Worm (Caenorhabditis elegans): ENCODE results near the gene C18E9.9.

C18E9.9 gene

DNA sequence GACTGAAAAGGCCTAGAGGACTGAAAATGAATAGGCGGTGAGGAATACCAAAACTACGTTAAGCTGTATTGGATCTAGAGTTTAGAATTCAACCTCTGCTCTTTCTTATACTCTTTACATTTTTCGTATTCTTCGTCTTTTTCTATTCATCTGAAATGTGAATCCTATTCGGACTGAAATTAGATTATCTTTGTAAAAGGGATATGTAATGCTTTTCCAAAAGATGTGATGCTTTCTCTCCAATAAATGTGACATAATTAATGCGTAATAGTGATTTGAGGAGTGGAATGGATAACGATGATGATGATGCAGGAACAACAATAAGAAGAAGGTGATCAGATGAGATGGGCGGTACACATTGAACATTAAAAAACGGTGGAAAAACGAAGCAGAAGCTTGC, 40.7 kb downstream of the C18E9.9 start:
- TF ChIP-seq nhr-23 (tag; optimal IDR thresholded peaks at IDR 0.05) (no peak), ZK546.5 (tag; optimal IDR thresholded peaks at IDR 0.05) (no peak), zag-1 (tag; optimal IDR thresholded peaks at IDR 0.05) (no peak), mbf-1 (tag; optimal IDR thresholded peaks at IDR 0.05) (no peak), ceh-82 (tag; optimal IDR thresholded peaks at IDR 0.05) (no peak), sem-4 (tag; optimal IDR thresholded peaks at IDR 0.05) (no peak), sma-9 (GFP tag; optimal IDR thresholded peaks at IDR 0.05) (no peak), sma-9 (tag; optimal IDR thresholded peaks at IDR 0.05) (no peak), skn-1 (tag; optimal IDR thresholded peaks at IDR 0.05) (no peak), egl-27 (tag; optimal IDR thresholded peaks at IDR 0.05) (no peak), unc-39 (tag; optimal IDR thresholded peaks at IDR 0.05) (no peak), mab-5 (tag; optimal IDR thresholded peaks at IDR 0.05) (no peak), unc-55 (GFP tag; optimal IDR thresholded peaks at IDR 0.05) (no peak), F13H6.1 (tag; optimal IDR thresholded peaks at IDR 0.05) (no peak), mdl-1 (tag; optimal IDR thresholded peaks at IDR 0.05) (no peak)

DNA sequence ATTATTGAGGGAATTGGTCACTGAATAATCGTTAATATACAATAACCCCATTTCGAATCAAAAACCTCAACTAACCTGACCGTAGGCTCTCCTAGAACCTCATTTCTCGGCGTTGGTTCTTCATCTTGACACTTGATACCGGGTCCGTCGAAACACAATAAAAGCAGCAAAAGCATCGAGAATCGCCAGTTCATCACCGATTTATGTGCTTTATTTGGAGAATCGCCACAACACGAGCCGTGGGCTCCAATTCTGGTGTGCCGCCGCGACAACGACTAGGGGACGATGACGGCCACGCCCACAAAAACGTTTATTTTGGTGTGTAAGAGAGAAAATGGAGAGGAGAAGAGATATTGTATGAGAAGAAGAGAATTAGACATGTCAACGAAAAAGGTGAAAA, 42.0 kb downstream of the C18E9.9 start, which contains the start of gene cutl-15:
TSS of gene cutl-15 (minus strand) at position 298 of the 400 bp plus-strand sequence.
- TF ChIP-seq elt-1 (tag; optimal IDR thresholded peaks at IDR 0.05): no peak
- TF ChIP-seq nhr-21 (tag; optimal IDR thresholded peaks at IDR 0.05): no peak
- no peak for TF ChIP-seq ztf-4 (tag; optimal IDR thresholded peaks at IDR 0.05)
- TF ChIP-seq mdl-1 (tag; optimal IDR thresholded peaks at IDR 0.05): no peak
- no peak for TF ChIP-seq nhr-77 (tag; optimal IDR thresholded peaks at IDR 0.05)
- TF ChIP-seq ztf-1 (GFP tag; conservative IDR thresholded peaks at IDR 0.05): no peak
- TF ChIP-seq egl-27 (tag; optimal IDR thresholded peaks at IDR 0.05): no peak
- no peak for TF ChIP-seq nhr-12 (tag; optimal IDR thresholded peaks at IDR 0.05)
- TF ChIP-seq unc-55 (GFP tag; optimal IDR thresholded peaks at IDR 0.05): no peak
- no peak for TF ChIP-seq nhr-237 (tag; optimal IDR thresholded peaks at IDR 0.05)
- no peak for TF ChIP-seq sma-9 (GFP tag; optimal IDR thresholded peaks at IDR 0.05)
- no peak for TF ChIP-seq sma-9 (tag; optimal IDR thresholded peaks at IDR 0.05)
- TF ChIP-seq aly-2 (tag; optimal IDR thresholded peaks at IDR 0.05): no peak

DNA sequence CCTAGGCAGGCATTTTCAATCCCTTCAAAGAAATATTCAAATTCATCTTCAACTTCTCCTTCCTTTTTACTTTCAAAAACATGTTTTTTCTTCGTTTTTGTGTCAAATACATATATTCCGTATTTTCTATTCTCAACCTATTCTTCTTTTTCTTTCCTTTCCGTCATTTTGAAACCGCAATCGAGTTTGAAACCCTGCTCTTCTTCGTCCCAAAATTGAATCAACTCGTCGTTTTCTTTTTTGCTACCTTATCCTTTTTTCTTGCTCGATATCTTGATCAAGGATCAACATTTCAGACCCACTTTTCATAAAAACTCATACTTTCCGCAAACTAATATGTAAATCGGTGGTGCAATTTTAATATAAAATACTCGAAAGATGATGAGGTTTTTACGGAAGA, 44.2 kb downstream of the C18E9.9 start:
- TF ChIP-seq ZK546.5 (tag; optimal IDR thresholded peaks at IDR 0.05) (no peak), egl-27 (tag; optimal IDR thresholded peaks at IDR 0.05) (no peak), lsy-2 (tag; optimal IDR thresholded peaks at IDR 0.05) (no peak), fos-1 (tag; optimal IDR thresholded peaks at IDR 0.05) (no peak), nhr-23 (tag; optimal IDR thresholded peaks at IDR 0.05) (no peak), nhr-77 (tag; optimal IDR thresholded peaks at IDR 0.05) (no peak), unc-55 (GFP tag; optimal IDR thresholded peaks at IDR 0.05) (no peak), ztf-11 (tag; optimal IDR thresholded peaks at IDR 0.05) (no peak), alr-1 (tag; optimal IDR thresholded peaks at IDR 0.05) (no peak), gmeb-1 (tag; optimal IDR thresholded peaks at IDR 0.05) (no peak), nhr-21 (tag; optimal IDR thresholded peaks at IDR 0.05) (no peak), sma-3 (GFP tag; optimal IDR thresholded peaks at IDR 0.05) (no peak), lin-13 (GFP tag; optimal IDR thresholded peaks at IDR 0.05) (no peak)

DNA sequence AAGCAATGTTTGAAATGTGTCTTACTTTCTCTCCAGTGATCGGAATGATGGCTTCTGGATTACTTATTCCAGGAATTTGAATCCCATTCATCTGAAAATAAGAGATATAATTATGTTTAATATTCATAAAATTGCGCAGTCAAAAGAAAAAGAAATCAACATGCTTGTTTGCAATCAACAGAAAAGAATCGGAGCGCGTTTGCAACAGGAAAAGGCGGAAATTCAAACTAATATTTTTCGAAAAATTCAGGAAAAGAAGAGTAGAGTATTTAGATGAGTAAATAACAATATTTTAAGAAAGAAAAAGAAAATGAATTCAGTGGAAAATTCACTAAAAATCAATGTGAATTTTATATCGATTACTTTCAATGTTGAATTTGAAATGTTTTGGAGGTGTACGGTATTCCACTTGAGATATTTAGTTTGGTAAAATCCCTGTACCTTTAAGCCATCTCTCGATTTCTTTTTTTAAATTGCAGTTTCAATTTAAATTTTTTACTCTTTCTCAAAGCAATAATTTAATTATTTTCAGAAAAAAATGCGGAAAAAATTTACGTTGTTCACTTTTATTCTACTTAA, 48.9 kb downstream of the C18E9.9 start, which contains the start of the genes set-17 and T21B10.4:
TSS of gene set-17 (minus strand) at position 127 of the 579 bp plus-strand sequence.
TSS of gene T21B10.4 (plus strand) at position 533 of the 579 bp plus-strand sequence.
- TF ChIP-seq fos-1 (tag; optimal IDR thresholded peaks at IDR 0.05) (no peak), mab-5 (tag; optimal IDR thresholded peaks at IDR 0.05) (no peak), Y55F3AM.14 (GFP tag; optimal IDR thresholded peaks at IDR 0.05) (no peak), nhr-6 (tag; optimal IDR thresholded peaks at IDR 0.05) (no peak), ztf-4 (tag; optimal IDR thresholded peaks at IDR 0.05) (no peak), gmeb-1 (tag; optimal IDR thresholded peaks at IDR 0.05) (peak; percentile 70), nhr-21 (tag; optimal IDR thresholded peaks at IDR 0.05) (no peak), sem-4 (tag; optimal IDR thresholded peaks at IDR 0.05) (no peak), crh-2 (tag; optimal IDR thresholded peaks at IDR 0.05) (peak; percentile 2), ztf-1 (GFP tag; conservative IDR thresholded peaks at IDR 0.05) (no peak), nhr-129 (tag; optimal IDR thresholded peaks at IDR 0.05) (no peak), nhr-12 (tag; optimal IDR thresholded peaks at IDR 0.05) (no peak), mdl-1 (tag; optimal IDR thresholded peaks at IDR 0.05) (no peak), mbf-1 (tag; optimal IDR thresholded peaks at IDR 0.05) (no peak), R02D3.7 (tag; optimal IDR thresholded peaks at IDR 0.05) (no peak), C34F6.9 (tag; optimal IDR thresholded peaks at IDR 0.05) (peak; percentile 51), lin-39 (tag; optimal IDR thresholded peaks at IDR 0.05) (no peak), lsy-2 (tag; optimal IDR thresholded peaks at IDR 0.05) (peak in 1 of 2 experiments; percentile 62), ZK546.5 (tag; optimal IDR thresholded peaks at IDR 0.05) (no peak), snpc-4 (tag; optimal IDR thresholded peaks at IDR 0.05) (no peak), sma-3 (GFP tag; optimal IDR thresholded peaks at IDR 0.05) (no peak), unc-39 (tag; optimal IDR thresholded peaks at IDR 0.05) (no peak), unc-62 (GFP tag; optimal IDR thresholded peaks at IDR 0.05) (no peak), unc-55 (GFP tag; optimal IDR thresholded peaks at IDR 0.05) (peak; percentile 54), ceh-82 (tag; optimal IDR thresholded peaks at IDR 0.05) (no peak), lin-13 (GFP tag; optimal IDR thresholded peaks at IDR 0.05) (no peak)

Measured in whole organism, L2 larva.